Worm (Caenorhabditis elegans) whole organism, young adult: ENCODE data around the gene inpp-5K.

Experiments
- F10E7.11 ChIP-seq: sonication (generic microtip); optimal IDR thresholded peaks from 2 replicates; lab custom pipeline; 2017; ENCODE audit warnings: mild to moderate bottlenecking, missing genetic modification characterization, moderate library complexity, missing compliant biosample characterization
- F39B2.1 ChIP-seq: fragments of 200-800 bp; sonication (Bioruptor generic); IDR thresholded peaks from 2 replicates; pipeline ENCODE4 v1.3.6; 2022; ENCODE audit warnings: missing genetic modification reagents, missing genetic modification characterization, missing compliant biosample characterization
- F49E8.2 ChIP-seq: sonication (generic microtip); optimal IDR thresholded peaks from 3 replicates; lab custom pipeline; 2017; ENCODE audit warnings: missing genetic modification characterization, mild to moderate bottlenecking, missing compliant biosample characterization, antibody characterized with exemption, moderate library complexity; ENCODE audit not compliant: insufficient read depth
- F52B5.7 ChIP-seq: sonication (generic microtip); optimal IDR thresholded peaks from 2 replicates; lab custom pipeline; 2016; ENCODE audit warnings: mild to moderate bottlenecking, missing genetic modification characterization, missing compliant biosample characterization
- F55B11.4 ChIP-seq: sonication (generic microtip); optimal IDR thresholded peaks from 2 replicates; lab custom pipeline; 2016; ENCODE audit warnings: missing compliant biosample characterization, missing genetic modification characterization, borderline replicate concordance; ENCODE audit not compliant: insufficient read depth
- F57A8.1 ChIP-seq: fragments of 200-800 bp; sonication (Bioruptor generic); optimal IDR thresholded peaks from 2 replicates; lab custom pipeline; 2018; ENCODE audit warnings: mild to moderate bottlenecking, missing genetic modification characterization, moderate library complexity, missing compliant biosample characterization
- F57C9.4 ChIP-seq: sonication (generic microtip); optimal IDR thresholded peaks from 2 replicates; lab custom pipeline; 2017; ENCODE audit warnings: mild to moderate bottlenecking, missing genetic modification characterization, missing compliant biosample characterization
- K11D2.4 ChIP-seq: fragments of 200-800 bp; sonication (Bioruptor generic); IDR thresholded peaks from 2 replicates; pipeline ENCODE4 v1.3.6; 2022; ENCODE audit warnings: missing genetic modification reagents, missing genetic modification characterization, missing compliant biosample characterization
- T26A5.8 ChIP-seq: sonication (generic microtip); optimal IDR thresholded peaks from 2 replicates; lab custom pipeline; 2016; ENCODE audit warnings: missing genetic modification characterization, missing compliant biosample characterization
- Y79H2A.3 ChIP-seq: fragments of 200-800 bp; sonication (Bioruptor generic); conservative IDR thresholded peaks from 2 replicates; pipeline ENCODE4 v1.3.6; 2022; ENCODE audit warnings: missing genetic modification reagents, missing genetic modification characterization, missing compliant biosample characterization
- ZK185.1 ChIP-seq: sonication (generic microtip); optimal IDR thresholded peaks from 2 replicates; lab custom pipeline; 2016; ENCODE audit warnings: mild to moderate bottlenecking, missing genetic modification characterization, missing compliant biosample characterization; ENCODE audit not compliant: poor library complexity, severe bottlenecking
- atf-7 ChIP-seq: sonication (generic microtip); optimal IDR thresholded peaks from 2 replicates; lab custom pipeline; 2017; ENCODE audit warnings: mild to moderate bottlenecking, missing genetic modification characterization, missing compliant biosample characterization
- bed-2 ChIP-seq: fragments of 200-800 bp; sonication (Bioruptor generic); IDR thresholded peaks from 2 replicates; pipeline ENCODE4 v1.3.6; 2022; ENCODE audit warnings: missing genetic modification reagents, missing genetic modification characterization, missing compliant biosample characterization
- ccch-3 ChIP-seq: fragments of 200-800 bp; sonication (Bioruptor generic); optimal IDR thresholded peaks from 2 replicates; lab custom pipeline; 2018; ENCODE audit warnings: mild to moderate bottlenecking, missing genetic modification characterization, missing compliant biosample characterization
- cebp-1 ChIP-seq, 2 experiments: fragments of 200-800 bp in 1 of 2; sonication (Bioruptor generic) in 1 of 2; sonication (generic microtip) in 1 of 2; IDR thresholded peaks in 1 of 2; optimal IDR thresholded peaks in 1 of 2; 2 replicates each; pipeline versions ENCODE4 v1.3.6 to Lab custom; 2017 to 2022; ENCODE audit warnings: missing compliant biosample characterization in 2 of 2, missing genetic modification characterization in 2 of 2, mild to moderate bottlenecking in 1 of 2, missing genetic modification reagents in 1 of 2, moderate library complexity in 1 of 2
- chd-7 ChIP-seq: sonication (generic microtip); optimal IDR thresholded peaks from 2 replicates; lab custom pipeline; 2016; ENCODE audit warnings: mild to moderate bottlenecking, missing genetic modification characterization, moderate library complexity, missing compliant biosample characterization
- dox-1 ChIP-seq: fragments of 200-800 bp; sonication (Bioruptor generic); IDR thresholded peaks from 2 replicates; pipeline ENCODE4 v1.3.6; 2022; ENCODE audit warnings: missing genetic modification reagents, missing genetic modification characterization, missing compliant biosample characterization
- dpff-1 ChIP-seq: sonication (generic microtip); optimal IDR thresholded peaks from 2 replicates; lab custom pipeline; 2017; ENCODE audit warnings: mild to moderate bottlenecking, missing genetic modification characterization, missing compliant biosample characterization
- dpl-1 ChIP-seq: fragments of 150-350 bp; optimal IDR thresholded peaks from 2 replicates; lab custom pipeline; 2014; ENCODE audit warnings: missing biosample characterization, missing genetic modification reagents, missing genetic modification characterization
- egl-44 ChIP-seq: fragments of 200-800 bp; sonication (Bioruptor generic); IDR thresholded peaks from 2 replicates; pipeline ENCODE4 v1.3.6; 2022; ENCODE audit warnings: missing genetic modification reagents, missing genetic modification characterization, missing compliant biosample characterization
- egrh-3 ChIP-seq: fragments of 200-800 bp; sonication (Bioruptor generic); IDR thresholded peaks from 2 replicates; pipeline ENCODE4 v1.3.6; 2022; ENCODE audit warnings: missing genetic modification reagents, missing genetic modification characterization, missing compliant biosample characterization
- hlh-12 ChIP-seq: sonication (generic microtip); optimal IDR thresholded peaks from 2 replicates; lab custom pipeline; 2016; ENCODE audit warnings: missing genetic modification characterization, missing compliant biosample characterization
- hlh-26 ChIP-seq: fragments of 200-800 bp; sonication (Bioruptor generic); conservative IDR thresholded peaks from 2 replicates; pipeline ENCODE4 v1.3.6; 2022; ENCODE audit warnings: missing genetic modification reagents, missing genetic modification characterization, missing compliant biosample characterization
- hmg-20 ChIP-seq: fragments of 200-800 bp; sonication (Bioruptor generic); IDR thresholded peaks from 2 replicates; pipeline ENCODE4 v1.3.6; 2022; ENCODE audit warnings: missing genetic modification reagents, missing genetic modification characterization, missing compliant biosample characterization
- hrde-1 ChIP-seq: sonication (generic microtip); optimal IDR thresholded peaks from 2 replicates; lab custom pipeline; 2016; ENCODE audit warnings: missing genetic modification characterization, mild to moderate bottlenecking, missing compliant biosample characterization, moderate library complexity, missing genotype, missing genetic modification reagents, borderline replicate concordance
- lag-1 ChIP-seq: fragments of 200-800 bp; sonication (Bioruptor generic); IDR thresholded peaks from 2 replicates; pipeline ENCODE4 v1.3.6; 2022; ENCODE audit warnings: missing genetic modification reagents, missing genetic modification characterization, missing compliant biosample characterization
- madf-3 ChIP-seq: fragments of 200-800 bp; sonication (Bioruptor generic); IDR thresholded peaks from 2 replicates; pipeline ENCODE4 v1.3.6; 2022; ENCODE audit warnings: missing genetic modification reagents, missing genetic modification characterization, missing compliant biosample characterization
- madf-6 ChIP-seq: fragments of 200-800 bp; sonication (Bioruptor generic); IDR thresholded peaks from 2 replicates; pipeline ENCODE4 v1.3.6; 2022; ENCODE audit warnings: missing genetic modification reagents, missing genetic modification characterization, missing compliant biosample characterization
- madf-8 ChIP-seq: fragments of 200-800 bp; sonication (Bioruptor generic); conservative IDR thresholded peaks from 2 replicates; pipeline ENCODE4 v1.3.6; 2022; ENCODE audit warnings: missing genetic modification reagents, missing genetic modification characterization, missing compliant biosample characterization
- mel-28 ChIP-seq: sonication (generic microtip); optimal IDR thresholded peaks from 2 replicates; lab custom pipeline; 2016; ENCODE audit warnings: borderline replicate concordance, mild to moderate bottlenecking, missing genetic modification characterization, missing compliant biosample characterization
- mes-4 ChIP-seq: sonication (generic microtip); optimal IDR thresholded peaks from 2 replicates; lab custom pipeline; 2016; ENCODE audit warnings: missing genotype, missing genetic modification characterization, missing compliant biosample characterization
- mxl-1 ChIP-seq: sonication (generic microtip); optimal IDR thresholded peaks from 2 replicates; lab custom pipeline; 2016; ENCODE audit warnings: missing genetic modification characterization, missing compliant biosample characterization
- nfyb-1 ChIP-seq: fragments of 200-800 bp; sonication (Bioruptor generic); IDR thresholded peaks from 2 replicates; pipeline ENCODE4 v1.3.6; 2022; ENCODE audit warnings: missing genetic modification reagents, missing genetic modification characterization, missing compliant biosample characterization
- nhr-27 ChIP-seq: fragments of 200-800 bp; sonication (Bioruptor generic); optimal IDR thresholded peaks from 2 replicates; lab custom pipeline; 2018; ENCODE audit warnings: mild to moderate bottlenecking, missing genetic modification characterization, moderate library complexity, missing compliant biosample characterization
- nhr-90 ChIP-seq: sonication (generic microtip); optimal IDR thresholded peaks from 2 replicates; lab custom pipeline; 2016; ENCODE audit warnings: missing genotype, mild to moderate bottlenecking, missing genetic modification characterization, missing compliant biosample characterization
- pbrm-1 ChIP-seq: fragments of 200-800 bp; sonication (Bioruptor generic); IDR thresholded peaks from 2 replicates; pipeline ENCODE4 v1.3.6; 2022; ENCODE audit warnings: missing genetic modification reagents, missing genetic modification characterization, missing compliant biosample characterization
- repo-1 ChIP-seq: sonication (generic microtip); optimal IDR thresholded peaks from 2 replicates; lab custom pipeline; 2017; ENCODE audit warnings: mild to moderate bottlenecking, missing genetic modification characterization, missing compliant biosample characterization
- rpc-1 ChIP-seq, 2 experiments: fragments of 150-350 bp in 1 of 2; sonication (generic microtip) in 1 of 2; optimal IDR thresholded peaks; 2 replicates each; lab custom pipeline; 2014 to 2018; ENCODE audit warnings: missing biosample characterization in 1 of 2, missing genetic modification characterization in 1 of 2, missing genetic modification reagents in 1 of 2, missing genotype in 1 of 2
- snpc-1.1 ChIP-seq: sonication (generic microtip); optimal IDR thresholded peaks from 2 replicates; lab custom pipeline; 2017; ENCODE audit warnings: missing genetic modification characterization, mild to moderate bottlenecking, missing compliant biosample characterization, antibody characterized with exemption, moderate library complexity, missing genotype, missing genetic modification reagents; ENCODE audit not compliant: insufficient read depth
- snpc-4 ChIP-seq, 5 experiments: fragments of 150-350 bp in 1 of 5; sonication (generic microtip) in 4 of 5; optimal IDR thresholded peaks; 2 replicates each; lab custom pipeline; 2014 to 2018; ENCODE audit warnings: missing genetic modification characterization in 5 of 5, missing biosample characterization in 3 of 5, antibody characterized with exemption in 2 of 5, mild to moderate bottlenecking in 2 of 5, missing compliant biosample characterization in 2 of 5, missing genotype in 2 of 5, moderate library complexity in 2 of 5, missing genetic modification reagents in 1 of 5
- tlf-1 ChIP-seq: fragments of 200-800 bp; sonication (Bioruptor generic); optimal IDR thresholded peaks from 2 replicates; lab custom pipeline; 2018; ENCODE audit warnings: mild to moderate bottlenecking, missing genetic modification characterization, missing compliant biosample characterization
- unc-130 ChIP-seq: sonication (generic microtip); optimal IDR thresholded peaks from 2 replicates; lab custom pipeline; 2016; ENCODE audit warnings: missing genetic modification reagents, missing genetic modification characterization, missing compliant biosample characterization
- ztf-25 ChIP-seq: fragments of 200-800 bp; sonication (Bioruptor generic); IDR thresholded peaks from 2 replicates; pipeline ENCODE4 v1.3.6; 2022; ENCODE audit warnings: missing genetic modification reagents, missing genetic modification characterization, missing compliant biosample characterization
- ztf-26 ChIP-seq: sonication (generic microtip); optimal IDR thresholded peaks from 2 replicates; lab custom pipeline; 2017; ENCODE audit warnings: missing genetic modification characterization, missing compliant biosample characterization
- ztf-28 ChIP-seq: fragments of 200-800 bp; sonication (Bioruptor generic); IDR thresholded peaks from 2 replicates; pipeline ENCODE4 v1.3.6; 2022; ENCODE audit warnings: missing genetic modification reagents, missing genetic modification characterization, missing compliant biosample characterization
- ztf-6 ChIP-seq: fragments of 200-800 bp; sonication (Bioruptor generic); IDR thresholded peaks from 2 replicates; pipeline ENCODE4 v1.3.6; 2022; ENCODE audit warnings: missing genetic modification reagents, missing genetic modification characterization, missing compliant biosample characterization

inpp-5K gene

ce11 chrIII:8163788-8164423 lies 2.8 kb upstream of the inpp-5K start, which contains the start of gene prp-8 (continued):
- TF ChIP-seq hlh-26 (GFP tag; lab: Robert Waterston, UW) = no peak
- no peak for TF ChIP-seq unc-130 (GFP tag; lab: Kevin White, UChicago)
- peak; percentile 39 for TF ChIP-seq ztf-26 (tag; lab: Kevin White, UChicago)
- TF ChIP-seq tlf-1 (GFP tag; lab: Kevin White, UChicago) = peak; percentile 44
- no peak for TF ChIP-seq F57A8.1 (GFP tag; lab: Kevin White, UChicago)
- no peak for TF ChIP-seq F55B11.4
- TF ChIP-seq ccch-3 (GFP tag; lab: Kevin White, UChicago) = no peak
- no peak for TF ChIP-seq hlh-12 (tag; lab: Kevin White, UChicago)
- no peak for TF ChIP-seq F10E7.11 (tag; lab: Kevin White, UChicago)
- TF ChIP-seq dpff-1 (tag; lab: Kevin White, UChicago) = no peak
- TF ChIP-seq dox-1 (GFP tag; lab: Robert Waterston, UW) = peak; percentile 84
- TF ChIP-seq madf-6 (GFP tag; lab: Robert Waterston, UW) = peak; percentile 59
- no peak for TF ChIP-seq rpc-1 (optimal IDR thresholded peaks at IDR 0.05; lab: Kevin White, UChicago)
- no peak for TF ChIP-seq rpc-1 (tag; optimal IDR thresholded peaks at IDR 0.05; lab: Kevin White, UChicago)
- no peak for TF ChIP-seq nhr-90 (tag; lab: Kevin White, UChicago)
- TF ChIP-seq hmg-20 (GFP tag; lab: Robert Waterston, UW) = no peak
- TF ChIP-seq K11D2.4 = peak; percentile 29; the same call in 1 of the 2 replicates
- no peak for TF ChIP-seq bed-2 (GFP tag; lab: Robert Waterston, UW)
- no peak for TF ChIP-seq F57C9.4 (tag; lab: Kevin White, UChicago)
- peak; percentile 75 for TF ChIP-seq ZK185.1 (tag; lab: Kevin White, UChicago)
- no peak for TF ChIP-seq snpc-1.1 (tag; lab: Kevin White, UChicago)
- TF ChIP-seq egl-44 = no peak
- TF ChIP-seq mes-4 (tag; lab: Kevin White, UChicago) = no peak
- TF ChIP-seq madf-3 = no peak
- TF ChIP-seq mel-28 = no peak
- no peak for TF ChIP-seq chd-7
- TF ChIP-seq atf-7 (tag; lab: Kevin White, UChicago) = no peak
- no peak for TF ChIP-seq lag-1 (GFP tag; lab: Robert Waterston, UW)
- peak; percentile 43; the same call in 1 of the 2 replicates for TF ChIP-seq pbrm-1 (GFP tag; lab: Robert Waterston, UW)
- TF ChIP-seq egrh-3 (GFP tag; lab: Robert Waterston, UW) = peak; percentile 32; the same call in 1 of the 2 replicates
- no peak for TF ChIP-seq ztf-25
- TF ChIP-seq nhr-27 = no peak
- peak; percentile 31; the same call in 1 of the 2 replicates for TF ChIP-seq cebp-1 (GFP tag; IDR thresholded peaks at IDR 0.05; lab: Robert Waterston, UW)
- TF ChIP-seq cebp-1 (tag; optimal IDR thresholded peaks at IDR 0.05; lab: Kevin White, UChicago) = peak; percentile 67
- TF ChIP-seq nfyb-1 (GFP tag; lab: Robert Waterston, UW) = peak; percentile 88

- TF ChIP-seq F49E8.2 (tag; lab: Kevin White, UChicago) (no peak), mxl-1 (tag; lab: Kevin White, UChicago) (no peak), F39B2.1 (GFP tag; lab: Robert Waterston, UW) (no peak), Y79H2A.3 (GFP tag; lab: Robert Waterston, UW) (no peak), repo-1 (tag; lab: Kevin White, UChicago) (no peak), T26A5.8 (no peak), dpl-1 (GFP tag; lab: Kevin White, UChicago) (no peak), hrde-1 (tag; lab: Kevin White, UChicago) (no peak), madf-8 (GFP tag; lab: Robert Waterston, UW) (no peak), snpc-4 (GFP tag; optimal IDR thresholded peaks at IDR 0.05; lab: Kevin White, UChicago) (no peak), snpc-4 (tag; optimal IDR thresholded peaks at IDR 0.05; lab: Kevin White, UChicago) (no peak), ztf-6 (no peak), F52B5.7 (tag; lab: Kevin White, UChicago) (no peak), ztf-28 (GFP tag; lab: Robert Waterston, UW) (no peak), rpc-1 (optimal IDR thresholded peaks at IDR 0.05; lab: Kevin White, UChicago) (no peak), rpc-1 (tag; optimal IDR thresholded peaks at IDR 0.05; lab: Kevin White, UChicago) (no peak), hlh-26 (GFP tag; lab: Robert Waterston, UW) (no peak)
These were observed 2.1 kb upstream of the inpp-5K start, which contains the start of gene bath-42 for ce11 chrIII:8163283-8163682. TSS of gene bath-42 (minus strand) at chrIII:8163383.
